Fruit fly (Drosophila melanogaster) Kc167 (cell line): Measurements from ENCODE around the gene CG42329.

Source experiments
- Myc ChIP-seq: fragments of >200 bp; optimal IDR thresholded peaks from 2 replicates; lab custom pipeline; 2017; ENCODE audit warnings: missing external identifiers
- Sin3A ChIP-seq: fragments of >200 bp; optimal IDR thresholded peaks from 2 replicates; lab custom pipeline; 2018; ENCODE audit warnings: missing external identifiers
- h ChIP-seq: fragments of >200 bp; optimal IDR thresholded peaks from 3 replicates; lab custom pipeline; 2018; ENCODE audit warnings: missing external identifiers
- insv ChIP-seq: fragments of >200 bp; optimal IDR thresholded peaks from 3 replicates; lab custom pipeline; 2018; ENCODE audit warnings: missing external identifiers
- psq ChIP-seq: fragments of >200 bp; optimal IDR thresholded peaks from 2 replicates; lab custom pipeline; 2017; ENCODE audit warnings: missing external identifiers
- ttk ChIP-seq: sonication (Bioruptor generic); optimal IDR thresholded peaks from 2 replicates; lab custom pipeline; 2017; ENCODE audit warnings: missing external identifiers

DNA sequence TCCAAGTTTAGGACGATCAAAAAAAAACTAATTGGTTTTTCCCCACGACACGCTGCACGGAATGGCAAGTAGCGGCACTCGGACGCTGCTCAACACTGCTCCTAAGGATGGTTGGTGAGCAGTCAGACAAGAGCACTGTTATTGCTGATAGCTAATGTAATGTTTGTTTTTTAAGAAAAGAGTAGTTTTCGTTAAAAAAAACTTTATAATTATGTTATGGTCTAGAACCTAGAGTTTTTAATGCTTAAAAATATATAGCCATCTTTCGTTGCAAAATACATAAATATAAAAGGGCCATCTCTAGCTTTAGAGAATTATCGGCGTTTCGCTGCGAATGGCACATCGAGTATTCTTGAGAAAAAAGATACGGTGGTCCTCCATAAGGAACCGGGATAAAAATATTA lies 46.4 kb upstream of the CG42329 start, which contains the start of the genes Charon and CG4887:
- TF ChIP-seq Myc (lab: Kevin White, UChicago) (no peak), ttk (lab: Kevin White, UChicago) (no peak), psq (lab: Kevin White, UChicago) (no peak), Sin3A (no peak), insv (lab: Kevin White, UChicago) (no peak), h (no peak)
